Fruit fly (Drosophila melanogaster): ENCODE results near the gene Alp12.
A peak's percentile ranks its signal among the peaks of the same experiment; 100 is the strongest.

The Alp12 gene

DNA sequence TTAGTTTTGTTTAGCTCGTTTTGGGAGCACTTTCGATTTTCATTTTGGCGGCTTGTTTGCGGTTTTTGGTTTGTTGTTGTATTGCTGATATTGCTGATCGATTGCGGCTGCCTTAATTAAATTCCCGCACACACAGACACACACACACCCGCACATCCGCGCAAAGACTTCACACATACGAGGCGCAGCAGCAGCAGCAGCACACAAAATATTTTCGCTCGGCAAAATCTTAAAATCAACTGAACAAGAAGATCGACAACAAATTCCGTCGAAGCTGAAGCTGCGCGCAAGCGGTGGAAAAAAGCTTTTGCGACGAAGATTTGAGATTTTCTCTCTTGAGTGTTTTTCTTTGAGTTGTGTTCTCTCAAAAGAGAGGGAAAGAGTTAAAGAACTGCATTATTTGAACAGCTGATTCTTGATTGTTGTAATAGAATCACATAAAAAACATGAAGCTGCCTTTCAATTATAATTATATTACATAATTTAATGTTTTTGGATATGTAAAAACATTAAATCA is 9.6 kb upstream of the Alp12 start:
- TF ChIP-seq CG6683 (GFP tag; optimal IDR thresholded peaks at IDR 0.05) = no peak
- TF ChIP-seq stwl (tag; optimal IDR thresholded peaks at IDR 0.05) = no peak
- peak; percentile 61 for TF ChIP-seq sd (tag; optimal IDR thresholded peaks at IDR 0.05)
- no peak for TF ChIP-seq NFAT (GFP tag; IDR thresholded peaks at IDR 0.05)
- no peak for TF ChIP-seq CG10979 (tag; optimal IDR thresholded peaks at IDR 0.05)
- TF ChIP-seq Med (GFP tag) = peak; percentile 33
- TF ChIP-seq CG12104 (GFP tag; optimal IDR thresholded peaks at IDR 0.05) = no peak
- no peak for TF ChIP-seq Scr (GFP tag; IDR thresholded peaks at IDR 0.05; ENCODE audit: partially characterized antibody)
- TF ChIP-seq Lim3 (GFP tag; IDR thresholded peaks at IDR 0.05) = no peak
- peak; percentile 20; the same call in 1 of the 2 replicates for TF ChIP-seq CG13287 (GFP tag; IDR thresholded peaks at IDR 0.05; ENCODE audit: partially characterized antibody)
- TF ChIP-seq CG13296 (GFP tag; optimal IDR thresholded peaks at IDR 0.05) = peak; percentile 8
- TF ChIP-seq CG13624 (GFP tag; optimal IDR thresholded peaks at IDR 0.05) = no peak
- TF ChIP-seq seq (GFP tag; IDR thresholded peaks at IDR 0.05) = no peak
- peak; percentile 19 to 34 for TF ChIP-seq Trl (optimal IDR thresholded peaks at IDR 0.05)
- no peak for TF ChIP-seq Trl (GFP tag; optimal IDR thresholded peaks at IDR 0.05)
- TF ChIP-seq Dp (GFP tag; optimal IDR thresholded peaks at IDR 0.05) = no peak
- TF ChIP-seq CG2199 (GFP tag; IDR thresholded peaks at IDR 0.05) = 0 out of 3 replicates have a peak, but pooled peaks have one; percentile 19
- TF ChIP-seq CG17568 (GFP tag; optimal IDR thresholded peaks at IDR 0.05) = peak; percentile 3
- TF ChIP-seq z (GFP tag; IDR thresholded peaks at IDR 0.05) = peak; percentile 93
- TF ChIP-seq psq (GFP tag; optimal IDR thresholded peaks at IDR 0.05) = no peak
- TF ChIP-seq Jarid2 (GFP tag; optimal IDR thresholded peaks at IDR 0.05) = peak; percentile 17
- TF ChIP-seq cg (GFP tag; optimal IDR thresholded peaks at IDR 0.05) = peak; percentile 34
- no peak for TF ChIP-seq bbx (GFP tag; IDR thresholded peaks at IDR 0.05; ENCODE audit: partially characterized antibody)
- peak; percentile 4 for TF ChIP-seq CG10543 (GFP tag; optimal IDR thresholded peaks at IDR 0.05)
- TF ChIP-seq Adf1 (GFP tag; IDR thresholded peaks at IDR 0.05) = peak; percentile 26; the same call in 1 of the 2 replicates
- TF ChIP-seq CG16863 (GFP tag; optimal IDR thresholded peaks at IDR 0.05) = no peak
- peak; percentile 11 for TF ChIP-seq CG34376 (GFP tag; optimal IDR thresholded peaks at IDR 0.05)
- peak; percentile 66; the same call in 3 of the 4 replicates for TF ChIP-seq chinmo (GFP tag; IDR thresholded peaks at IDR 0.05; ENCODE audit: partially characterized antibody)
- no peak for TF ChIP-seq CG2875 (GFP tag; optimal IDR thresholded peaks at IDR 0.05)
- TF ChIP-seq Bdp1 (GFP tag; optimal IDR thresholded peaks at IDR 0.05) = no peak
- TF ChIP-seq CG7987 (GFP tag; optimal IDR thresholded peaks at IDR 0.05) = no peak
- peak; percentile 9 for TF ChIP-seq Deaf1 (tag; optimal IDR thresholded peaks at IDR 0.05)
- no peak for TF ChIP-seq Rx (GFP tag; IDR thresholded peaks at IDR 0.05)

DNA sequence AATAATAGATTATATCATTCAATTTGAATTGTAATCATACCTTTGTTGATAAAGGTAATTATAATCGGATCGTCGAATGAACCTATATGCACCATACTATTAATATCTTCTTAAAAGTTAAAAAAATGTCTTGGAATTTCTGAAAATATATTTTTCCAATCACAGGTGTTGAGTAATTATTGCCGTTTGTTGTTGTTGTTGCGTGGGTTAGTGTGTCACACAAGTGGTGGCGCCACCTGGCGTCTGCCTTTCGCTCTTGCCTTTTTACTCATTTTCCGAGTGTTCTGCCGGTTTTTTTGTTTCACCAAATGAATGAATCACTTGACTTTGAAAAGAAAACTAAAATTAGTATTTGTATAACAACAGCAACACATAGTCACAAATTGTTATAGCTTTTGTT is 8.7 kb upstream of the Alp12 start:
- peak; percentile 91 for TF ChIP-seq CTCF (GFP tag; optimal IDR thresholded peaks at IDR 0.05)
- TF ChIP-seq CG2199 (GFP tag; IDR thresholded peaks at IDR 0.05) = 0 out of 3 replicates have a peak, but pooled peaks have one; percentile 18
- no peak for TF ChIP-seq NFAT (GFP tag; IDR thresholded peaks at IDR 0.05)
- peak; percentile 19 for TF ChIP-seq stwl (tag; optimal IDR thresholded peaks at IDR 0.05)
- peak; percentile 62; the same call in 2 of the 3 replicates for TF ChIP-seq sr (GFP tag; IDR thresholded peaks at IDR 0.05)
- no peak for TF ChIP-seq CG10565 (GFP tag; optimal IDR thresholded peaks at IDR 0.05)
- no peak for TF ChIP-seq CG33213 (GFP tag; optimal IDR thresholded peaks at IDR 0.05)
- TF ChIP-seq CG11560 (tag; IDR thresholded peaks at IDR 0.05) = no peak
- TF ChIP-seq Pdp1 (GFP tag; optimal IDR thresholded peaks at IDR 0.05) = peak in 1 of 2 experiments; percentile 53
- TF ChIP-seq sc (optimal IDR thresholded peaks at IDR 0.05) = no peak
- no peak for TF ChIP-seq sc (GFP tag; optimal IDR thresholded peaks at IDR 0.05)
- TF ChIP-seq pnt (GFP tag; optimal IDR thresholded peaks at IDR 0.05) = no peak
- TF ChIP-seq sens (GFP tag) = peak; percentile 53
- TF ChIP-seq Med (GFP tag) = peak; percentile 44
- peak; percentile 94 for TF ChIP-seq z (GFP tag; IDR thresholded peaks at IDR 0.05)
- no peak for TF ChIP-seq D (optimal IDR thresholded peaks at IDR 0.05)
- no peak for TF ChIP-seq D (GFP tag; optimal IDR thresholded peaks at IDR 0.05)
- peak; percentile 89 for TF ChIP-seq CG4360 (GFP tag; IDR thresholded peaks at IDR 0.05)
- TF ChIP-seq Camta (GFP tag; optimal IDR thresholded peaks at IDR 0.05) = no peak
- TF ChIP-seq lbe (GFP tag; optimal IDR thresholded peaks at IDR 0.05) = no peak

Data from whole organism, embryonic.